Worm (Caenorhabditis elegans): Measurements from ENCODE around the gene moma-1.
A peak's percentile ranks its signal among the peaks of the same experiment; 100 is the strongest.

Gene moma-1

ce11 chrIII:869869-870268 lies 17.7 kb upstream of the moma-1 start, which contains the start of gene T24C4.2:
Gene T24C4.2, minus strand, starts transcription at chrIII:869969.
- no peak for TF ChIP-seq cey-2 (tag; optimal IDR thresholded peaks at IDR 0.05; ENCODE audit: borderline replicate concordance, insufficient read depth)
- no peak for TF ChIP-seq pha-4 (GFP tag; IDR thresholded peaks at IDR 0.05)
- TF ChIP-seq pha-4 (tag; optimal IDR thresholded peaks at IDR 0.05) = no peak
- no peak for TF ChIP-seq tag-97 (GFP tag; IDR thresholded peaks at IDR 0.05)
- no peak for TF ChIP-seq nhr-6 (tag; optimal IDR thresholded peaks at IDR 0.05)
- TF ChIP-seq lin-13 (GFP tag; optimal IDR thresholded peaks at IDR 0.05) = no peak
- TF ChIP-seq mdt-29 (GFP tag; IDR thresholded peaks at IDR 0.05) = no peak
- TF ChIP-seq fos-1 (tag; optimal IDR thresholded peaks at IDR 0.05) = no peak
- TF ChIP-seq ztf-11 (tag; optimal IDR thresholded peaks at IDR 0.05) = no peak
- no peak for TF ChIP-seq sdz-12 (GFP tag; optimal IDR thresholded peaks at IDR 0.05)
- TF ChIP-seq ces-1 (GFP tag; optimal IDR thresholded peaks at IDR 0.05) = no peak
- TF ChIP-seq madf-5 (GFP tag; IDR thresholded peaks at IDR 0.05) = no peak
- TF ChIP-seq snpc-1.2 (GFP tag; IDR thresholded peaks at IDR 0.05) = no peak
- no peak for TF ChIP-seq nhr-28 (tag; optimal IDR thresholded peaks at IDR 0.05)
- no peak for TF ChIP-seq spr-1 (tag; optimal IDR thresholded peaks at IDR 0.05)
- no peak for TF ChIP-seq zip-11 (GFP tag; IDR thresholded peaks at IDR 0.05)
- no peak for TF ChIP-seq R02D3.7 (tag; optimal IDR thresholded peaks at IDR 0.05)
- no peak for TF ChIP-seq Y5F2A.4 (GFP tag; optimal IDR thresholded peaks at IDR 0.05)
- no peak for TF ChIP-seq mep-1 (tag; optimal IDR thresholded peaks at IDR 0.05)

ce11 chrIII:868866-869265 lies 16.7 kb upstream of the moma-1 start:
- TF ChIP-seq tra-1 (GFP tag; IDR thresholded peaks at IDR 0.05) = no peak
- peak; percentile 84 for TF ChIP-seq aha-1 (tag)
- no peak for TF ChIP-seq lin-13 (GFP tag; optimal IDR thresholded peaks at IDR 0.05)

ce11 chrIII:861819-862356 lies 9.7 kb upstream of the moma-1 start, which contains the start of gene arx-4:
Gene arx-4, plus strand, starts transcription at chrIII:862306.
- TF ChIP-seq mes-2 (tag; optimal IDR thresholded peaks at IDR 0.05; ENCODE audit: poor library complexity, severe bottlenecking) (peak; percentile 40), F44E2.7 (GFP tag; IDR thresholded peaks at IDR 0.05) (no peak), ZK337.2 (GFP tag; IDR thresholded peaks at IDR 0.05) (no peak), zfp-3 (GFP tag; conservative IDR thresholded peaks at IDR 0.05) (no peak), lin-38 (GFP tag; IDR thresholded peaks at IDR 0.05) (peak; percentile 50), pha-4 (GFP tag; IDR thresholded peaks at IDR 0.05) (no peak), pha-4 (tag; optimal IDR thresholded peaks at IDR 0.05) (peak; percentile 34), dve-1 (tag; optimal IDR thresholded peaks at IDR 0.05; ENCODE audit: insufficient read depth) (peak; percentile 7), daf-16 (GFP tag; optimal IDR thresholded peaks at IDR 0.05) (no peak), daf-16 (tag; optimal IDR thresholded peaks at IDR 0.05) (peak; percentile 36), aha-1 (tag) (peak; percentile 89)

ce11 chrIII:859898-860297 lies 7.7 kb upstream of the moma-1 start, which contains the start of gene exos-4.2:
Gene exos-4.2, plus strand, starts transcription at chrIII:860198.
- no peak for TF ChIP-seq egl-43 (GFP tag; IDR thresholded peaks at IDR 0.05)
- TF ChIP-seq lsy-2 (tag; optimal IDR thresholded peaks at IDR 0.05) = no peak
- TF ChIP-seq ceh-20 (GFP tag; IDR thresholded peaks at IDR 0.05) = no peak
- no peak for TF ChIP-seq nhr-10 (tag; optimal IDR thresholded peaks at IDR 0.05)
- no peak for TF ChIP-seq mdl-1 (tag; optimal IDR thresholded peaks at IDR 0.05)
- TF ChIP-seq duxl-1 (tag; optimal IDR thresholded peaks at IDR 0.05; ENCODE audit: poor library complexity) = no peak
- TF ChIP-seq vab-7 (GFP tag; IDR thresholded peaks at IDR 0.05) = no peak
- no peak for TF ChIP-seq nhr-41 (GFP tag; IDR thresholded peaks at IDR 0.05)
- no peak for TF ChIP-seq lin-15B (tag; optimal IDR thresholded peaks at IDR 0.05)
- TF ChIP-seq ZK546.5 (tag; optimal IDR thresholded peaks at IDR 0.05) = no peak
- TF ChIP-seq unc-130 (GFP tag; optimal IDR thresholded peaks at IDR 0.05) = no peak
- TF ChIP-seq lin-38 (GFP tag; IDR thresholded peaks at IDR 0.05) = no peak
- TF ChIP-seq mdt-29 (GFP tag; IDR thresholded peaks at IDR 0.05) = no peak
- TF ChIP-seq Y75B8A.6 (GFP tag; IDR thresholded peaks at IDR 0.05) = no peak
- no peak for TF ChIP-seq pqm-1 (tag; optimal IDR thresholded peaks at IDR 0.05)
- no peak for TF ChIP-seq F37D6.2 (tag; optimal IDR thresholded peaks at IDR 0.05)
- no peak for TF ChIP-seq nhr-11 (tag; optimal IDR thresholded peaks at IDR 0.05)

Data from whole organism, L4 larva.